Worm (Caenorhabditis elegans): ENCODE data around the gene msp-36.

DNA sequence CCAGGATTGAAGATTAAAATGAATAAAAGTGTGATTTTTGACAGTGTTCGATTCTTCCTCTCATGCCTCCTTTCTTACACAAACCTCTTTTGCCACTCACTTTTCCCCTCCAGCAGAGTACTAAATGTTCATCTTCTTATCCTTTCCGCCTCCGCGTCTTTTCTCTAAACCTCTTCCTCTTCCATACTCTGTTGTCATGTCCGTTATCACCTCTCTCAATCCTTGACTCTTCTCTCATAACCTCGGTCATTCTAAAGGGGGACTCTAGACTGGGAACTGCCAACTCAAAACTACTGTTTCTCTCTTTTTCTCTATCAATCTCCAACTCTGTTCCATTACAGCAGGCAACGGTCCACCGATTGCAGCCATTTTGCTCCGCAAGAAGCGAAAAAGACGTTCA, 47.0 kb upstream of the msp-36 start:
- no peak for TF ChIP-seq mab-5 (tag; optimal IDR thresholded peaks at IDR 0.05)
- no peak for TF ChIP-seq nhr-25 (tag; optimal IDR thresholded peaks at IDR 0.05)
- no peak for TF ChIP-seq R02D3.7 (tag; optimal IDR thresholded peaks at IDR 0.05)
- TF ChIP-seq ama-1 (optimal IDR thresholded peaks at IDR 0.05) = no peak
- no peak for TF ChIP-seq unc-62 (GFP tag; optimal IDR thresholded peaks at IDR 0.05)
- no peak for TF ChIP-seq ztf-11 (tag; optimal IDR thresholded peaks at IDR 0.05)
- TF ChIP-seq nhr-23 (tag; optimal IDR thresholded peaks at IDR 0.05) = no peak
- no peak for TF ChIP-seq zag-1 (tag; optimal IDR thresholded peaks at IDR 0.05)
- no peak for TF ChIP-seq nhr-11 (tag; optimal IDR thresholded peaks at IDR 0.05)
- TF ChIP-seq F13H6.1 (tag; optimal IDR thresholded peaks at IDR 0.05) = no peak
- no peak for TF ChIP-seq ceh-82 (tag; optimal IDR thresholded peaks at IDR 0.05)

Data from whole organism, L2 larva.